Fruit fly (Drosophila melanogaster): ENCODE measurements around the gene CG43675.

- TF ChIP-seq CG10348 (GFP tag; IDR thresholded peaks at IDR 0.05) (no peak), fd96Ca (GFP tag; IDR thresholded peaks at IDR 0.05) (no peak), Pif1B (GFP tag; optimal IDR thresholded peaks at IDR 0.05) (no peak), gl (tag; optimal IDR thresholded peaks at IDR 0.05) (no peak), CG9948 (tag; optimal IDR thresholded peaks at IDR 0.05) (no peak), CG4496 (GFP tag; IDR thresholded peaks at IDR 0.05) (no peak), EcR (GFP tag; optimal IDR thresholded peaks at IDR 0.05) (no peak)
Measured at dm6 chr3R:9328411-9328810, 26.9 kb upstream of the CG43675 start, which contains the start of gene CG8861.

All from whole organism, pupa.